Fruit fly (Drosophila melanogaster) whole organism, adult: ENCODE data around the gene CG14221.

Experiments
- CG12768 ChIP-seq: fragments of 200-800 bp; sonication (Bioruptor generic); optimal IDR thresholded peaks from 2 replicates; lab custom pipeline; 2017; ENCODE audit warnings: missing biosample characterization, missing genetic modification characterization, mild to moderate bottlenecking, moderate library complexity, missing genetic modification reagents
- CG14711 ChIP-seq: fragments of 200-800 bp; sonication (Bioruptor generic); optimal IDR thresholded peaks from 2 replicates; lab custom pipeline; 2018; ENCODE audit warnings: missing biosample characterization, mild to moderate bottlenecking, missing genetic modification characterization, moderate library complexity
- CG5204 ChIP-seq: fragments of 200-800 bp; sonication (Bioruptor generic); optimal IDR thresholded peaks from 2 replicates; lab custom pipeline; 2016; ENCODE audit warnings: missing biosample characterization, missing genetic modification characterization
- CG7045 ChIP-seq: fragments of 200-800 bp; sonication (Bioruptor generic); optimal IDR thresholded peaks from 2 replicates; lab custom pipeline; 2017; ENCODE audit warnings: missing biosample characterization, mild to moderate bottlenecking, missing genetic modification characterization
- CG7101 ChIP-seq: fragments of 200-800 bp; sonication (Bioruptor generic); optimal IDR thresholded peaks from 2 replicates; lab custom pipeline; 2018; ENCODE audit warnings: missing biosample characterization, mild to moderate bottlenecking, missing genetic modification characterization, moderate library complexity
- bab1 ChIP-seq: fragments of 200-800 bp; sonication (Bioruptor generic); optimal IDR thresholded peaks from 3 replicates; lab custom pipeline; 2019; ENCODE audit warnings: missing biosample characterization, mild to moderate bottlenecking, missing genetic modification characterization, moderate library complexity
- kay ChIP-seq: fragments of 200-800 bp; sonication (Bioruptor generic); peaks from one replicate; lab custom pipeline; 2016; ENCODE audit warnings: missing biosample characterization, missing genetic modification characterization, borderline replicate concordance
- ovo ChIP-seq: fragments of 200-800 bp; sonication (Bioruptor generic); optimal IDR thresholded peaks from 2 replicates; lab custom pipeline; 2016; ENCODE audit warnings: missing biosample characterization, missing genetic modification characterization
- pad ChIP-seq: fragments of 200-800 bp; sonication (Bioruptor generic); optimal IDR thresholded peaks from 3 replicates; lab custom pipeline; 2017; ENCODE audit warnings: missing biosample characterization, missing genetic modification characterization, mild to moderate bottlenecking, moderate library complexity, missing genetic modification reagents

- TF ChIP-seq CG14711 (tag; lab: Kevin White, UChicago) (no peak), CG5204 (GFP tag; lab: Kevin White, UChicago) (no peak), bab1 (GFP tag; lab: Kevin White, UChicago) (no peak), pad (GFP tag; lab: Kevin White, UChicago) (no peak), CG7045 (GFP tag; lab: Kevin White, UChicago) (no peak), kay (GFP tag; lab: Kevin White, UChicago) (no peak), CG7101 (tag; lab: Kevin White, UChicago) (no peak), ovo (GFP tag; lab: Kevin White, UChicago) (no peak), CG12768 (no peak)
Measured at dm6 chrX:19606558-19606957, 14.5 kb downstream of the CG14221 start.
